Fruit fly (Drosophila melanogaster): ENCODE results near the gene ps.

DNA sequence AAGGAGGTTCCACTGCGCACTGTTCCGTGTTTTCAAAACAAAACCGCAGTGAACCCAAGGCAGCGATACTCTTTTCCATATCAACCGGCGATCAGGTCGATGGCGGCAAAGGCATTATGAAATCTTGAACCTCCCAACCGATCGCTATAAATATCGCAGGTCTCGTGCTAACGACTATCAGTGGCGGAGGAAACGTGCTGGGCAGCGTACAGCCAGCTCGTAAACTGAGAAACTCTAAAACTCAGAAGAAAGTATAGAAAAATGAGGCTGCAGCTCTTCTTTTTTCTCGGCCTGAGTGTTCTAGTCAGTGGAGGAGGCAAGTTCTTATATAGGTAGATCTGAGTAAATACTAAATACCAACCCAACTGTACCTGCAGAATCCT, 76.9 kb downstream of the ps start, which contains the start of gene phu:
- TF ChIP-seq usp (GFP tag; optimal IDR thresholded peaks at IDR 0.05) (no peak), CG8478 (optimal IDR thresholded peaks at IDR 0.05) (no peak), pan (optimal IDR thresholded peaks at IDR 0.05) (no peak)

Data from whole organism.